Fruit fly (Drosophila melanogaster) whole organism, prepupa: Measurements from ENCODE around the gene CG13457.
A peak's percentile ranks its signal among the peaks of the same experiment; 100 is the strongest.

Source experiments
- Blimp-1 ChIP-seq: fragments of 200-800 bp; sonication (Bioruptor generic); optimal IDR thresholded peaks from 3 replicates; lab custom pipeline; 2017; ENCODE audit warnings: missing biosample characterization, missing genetic modification characterization, mild to moderate bottlenecking, moderate library complexity, missing genetic modification reagents
- CG10669 ChIP-seq: fragments of 200-800 bp; sonication (Bioruptor generic); optimal IDR thresholded peaks from 3 replicates; lab custom pipeline; 2018; ENCODE audit warnings: missing biosample characterization, mild to moderate bottlenecking, missing genetic modification characterization, moderate library complexity
- CG4318 ChIP-seq: fragments of 200-800 bp; sonication (Bioruptor generic); optimal IDR thresholded peaks from 3 replicates; lab custom pipeline; 2017; ENCODE audit warnings: missing biosample characterization, mild to moderate bottlenecking, missing genetic modification characterization
- CG8632 ChIP-seq: fragments of 200-800 bp; sonication (Bioruptor generic); optimal IDR thresholded peaks from 3 replicates; lab custom pipeline; 2016; ENCODE audit warnings: missing biosample characterization, missing genetic modification characterization
- Gug ChIP-seq: fragments of 200-800 bp; sonication (Bioruptor generic); IDR thresholded peaks from 2 replicates; pipeline ENCODE4 v1.3.6; 2022; ENCODE audit warnings: missing biosample characterization, missing genetic modification characterization
- Hr4 ChIP-seq: fragments of 200-800 bp; sonication (Bioruptor generic); optimal IDR thresholded peaks from 3 replicates; lab custom pipeline; 2016; ENCODE audit warnings: missing biosample characterization, missing genetic modification characterization
- achi ChIP-seq: fragments of 200-800 bp; sonication (Bioruptor generic); optimal IDR thresholded peaks from 3 replicates; lab custom pipeline; 2016; ENCODE audit warnings: missing biosample characterization, missing genetic modification characterization
- dac ChIP-seq: fragments of 200-800 bp; sonication (Bioruptor generic); optimal IDR thresholded peaks from 2 replicates; lab custom pipeline; 2017; ENCODE audit warnings: missing biosample characterization, mild to moderate bottlenecking, missing genetic modification characterization
- ss ChIP-seq, 2 experiments: fragments of 200-800 bp; sonication (Bioruptor generic); optimal IDR thresholded peaks; 2 replicates in 1 of 2; 3 replicates in 1 of 2; lab custom pipeline; 2017 to 2018; ENCODE audit warnings: mild to moderate bottlenecking in 2 of 2, missing biosample characterization in 2 of 2, missing genetic modification characterization in 2 of 2, moderate library complexity in 1 of 2

dm6 chr3L:15103988-15104848 lies 27.0 kb downstream of the CG13457 start:
- TF ChIP-seq Hr4 (GFP tag; lab: Kevin White, UChicago) (no peak), achi (no peak), Blimp-1 (GFP tag; lab: Kevin White, UChicago) (peak; percentile 2), dac (no peak), ss (GFP tag; optimal IDR thresholded peaks at IDR 0.05; lab: Kevin White, UChicago) (peak; percentile 26 to 76), CG10669 (GFP tag; lab: Kevin White, UChicago) (no peak), CG4318 (GFP tag; lab: Kevin White, UChicago) (no peak), Gug (GFP tag; lab: Robert Waterston, UW) (peak; percentile 19; the same call in 1 of the 2 replicates), CG8632 (no peak)
